Fruit fly (Drosophila melanogaster) whole organism, prepupa: Measurements from ENCODE around the gene Nuf2.

ENCODE experiments used
- Blimp-1 ChIP-seq: fragments of 200-800 bp; sonication (Bioruptor generic); optimal IDR thresholded peaks from 3 replicates; lab custom pipeline; 2017; ENCODE audit warnings: missing biosample characterization, missing genetic modification characterization, mild to moderate bottlenecking, moderate library complexity, missing genetic modification reagents
- CG10631 ChIP-seq: fragments of 200-800 bp; sonication (Bioruptor generic); optimal IDR thresholded peaks from 2 replicates; lab custom pipeline; 2016; ENCODE audit warnings: missing biosample characterization, missing genetic modification characterization
- CG10669 ChIP-seq: fragments of 200-800 bp; sonication (Bioruptor generic); optimal IDR thresholded peaks from 3 replicates; lab custom pipeline; 2018; ENCODE audit warnings: missing biosample characterization, mild to moderate bottlenecking, missing genetic modification characterization, moderate library complexity
- CG11294 ChIP-seq: fragments of 200-800 bp; sonication (Bioruptor generic); IDR thresholded peaks from 2 replicates; pipeline ENCODE4 v1.3.6; 2022; ENCODE audit warnings: missing biosample characterization, missing genetic modification characterization
- CG11762 ChIP-seq: fragments of 200-800 bp; sonication (Bioruptor generic); optimal IDR thresholded peaks from 3 replicates; lab custom pipeline; 2016; ENCODE audit warnings: missing biosample characterization, missing genetic modification characterization; ENCODE audit not compliant: insufficient read depth
- CG11902 ChIP-seq: fragments of 200-800 bp; sonication (Bioruptor generic); optimal IDR thresholded peaks from 3 replicates; lab custom pipeline; 2016; ENCODE audit warnings: missing biosample characterization, missing genetic modification characterization
- CG1621 ChIP-seq: fragments of 200-800 bp; sonication (Bioruptor generic); optimal IDR thresholded peaks from 3 replicates; lab custom pipeline; 2018; ENCODE audit warnings: missing biosample characterization, mild to moderate bottlenecking, missing genetic modification characterization
- CG31627 ChIP-seq: fragments of 200-800 bp; sonication (Bioruptor generic); optimal IDR thresholded peaks from 3 replicates; lab custom pipeline; 2016; ENCODE audit warnings: missing biosample characterization, missing genetic modification characterization
- CG32006 ChIP-seq: fragments of 200-800 bp; sonication (Bioruptor generic); optimal IDR thresholded peaks from 3 replicates; lab custom pipeline; 2017; ENCODE audit warnings: missing biosample characterization, mild to moderate bottlenecking, missing genetic modification characterization
- CG4318 ChIP-seq: fragments of 200-800 bp; sonication (Bioruptor generic); optimal IDR thresholded peaks from 3 replicates; lab custom pipeline; 2017; ENCODE audit warnings: missing biosample characterization, mild to moderate bottlenecking, missing genetic modification characterization
- CG6163 ChIP-seq: fragments of 200-800 bp; sonication (Bioruptor generic); IDR thresholded peaks from 3 replicates; pipeline ENCODE4 v1.3.6; 2022; ENCODE audit warnings: missing biosample characterization, missing genetic modification characterization
- CG6792 ChIP-seq: fragments of 200-800 bp; sonication (Bioruptor generic); optimal IDR thresholded peaks from 3 replicates; lab custom pipeline; 2016; ENCODE audit warnings: missing biosample characterization, missing genetic modification characterization
- CG6808 ChIP-seq: fragments of 200-800 bp; sonication (Bioruptor generic); optimal IDR thresholded peaks from 3 replicates; lab custom pipeline; 2017; ENCODE audit warnings: missing biosample characterization, missing genetic modification characterization, mild to moderate bottlenecking, moderate library complexity, missing genetic modification reagents
- CG6854 ChIP-seq: fragments of 200-800 bp; sonication (Bioruptor generic); optimal IDR thresholded peaks from 2 replicates; lab custom pipeline; 2017; ENCODE audit warnings: missing biosample characterization, mild to moderate bottlenecking, missing genetic modification characterization
- CG7368 ChIP-seq: fragments of 200-800 bp; sonication (Bioruptor generic); optimal IDR thresholded peaks from 3 replicates; lab custom pipeline; 2016; ENCODE audit warnings: missing biosample characterization, missing genetic modification characterization
- CG8319 ChIP-seq: fragments of 200-800 bp; sonication (Bioruptor generic); optimal IDR thresholded peaks from 3 replicates; lab custom pipeline; 2016; ENCODE audit warnings: missing biosample characterization, missing genetic modification characterization
- CG9139 ChIP-seq: fragments of 200-800 bp; sonication (Bioruptor generic); optimal IDR thresholded peaks from 3 replicates; lab custom pipeline; 2017; ENCODE audit warnings: missing biosample characterization, mild to moderate bottlenecking, missing genetic modification characterization
- Eip78C ChIP-seq: fragments of 200-800 bp; sonication (Bioruptor generic); peaks from one replicate; lab custom pipeline; 2016; ENCODE audit warnings: missing biosample characterization, missing genetic modification characterization
- Ets21C ChIP-seq: fragments of 200-800 bp; sonication (Bioruptor generic); optimal IDR thresholded peaks from 3 replicates; lab custom pipeline; 2016; ENCODE audit warnings: missing biosample characterization, missing genetic modification characterization
- Ets96B ChIP-seq: fragments of 200-800 bp; optimal IDR thresholded peaks from 2 replicates; lab custom pipeline; 2019; ENCODE audit warnings: missing biosample characterization, mild to moderate bottlenecking, missing genetic modification characterization, moderate library complexity
- Gug ChIP-seq: fragments of 200-800 bp; sonication (Bioruptor generic); IDR thresholded peaks from 2 replicates; pipeline ENCODE4 v1.3.6; 2022; ENCODE audit warnings: missing biosample characterization, missing genetic modification characterization
- Hr38 ChIP-seq: sonication (Bioruptor generic); optimal IDR thresholded peaks from 2 replicates; lab custom pipeline; 2016; ENCODE audit warnings: missing biosample characterization, missing genetic modification characterization
- Hr39 ChIP-seq: fragments of 200-800 bp; sonication (Bioruptor generic); optimal IDR thresholded peaks from 2 replicates; lab custom pipeline; 2016; ENCODE audit warnings: missing biosample characterization, missing genetic modification characterization
- Hr4 ChIP-seq: fragments of 200-800 bp; sonication (Bioruptor generic); optimal IDR thresholded peaks from 3 replicates; lab custom pipeline; 2016; ENCODE audit warnings: missing biosample characterization, missing genetic modification characterization
- Met ChIP-seq: fragments of 200-800 bp; sonication (Bioruptor generic); optimal IDR thresholded peaks from 3 replicates; lab custom pipeline; 2016; ENCODE audit warnings: missing biosample characterization, missing genetic modification characterization
- Smox ChIP-seq: fragments of 200-800 bp; sonication (Bioruptor generic); optimal IDR thresholded peaks from 3 replicates; lab custom pipeline; 2016; ENCODE audit warnings: missing biosample characterization, missing genetic modification characterization
- Sox102F ChIP-seq: fragments of 200-800 bp; sonication (Bioruptor generic); optimal IDR thresholded peaks from 2 replicates; lab custom pipeline; 2016; ENCODE audit warnings: missing biosample characterization, mild to moderate bottlenecking, missing genetic modification characterization
- Sox15 ChIP-seq: fragments of 200-800 bp; sonication (Bioruptor generic); optimal IDR thresholded peaks from 3 replicates; lab custom pipeline; 2016; ENCODE audit warnings: missing biosample characterization, missing genetic modification characterization
- acj6 ChIP-seq: fragments of 200-800 bp; sonication (Bioruptor generic); optimal IDR thresholded peaks from 3 replicates; lab custom pipeline; 2016; ENCODE audit warnings: missing biosample characterization, missing genetic modification characterization
- cyc ChIP-seq: fragments of 200-800 bp; sonication (Bioruptor generic); optimal IDR thresholded peaks from 3 replicates; lab custom pipeline; 2016; ENCODE audit warnings: missing biosample characterization, missing genetic modification characterization
- dsx ChIP-seq: fragments of 200-800 bp; optimal IDR thresholded peaks from 3 replicates; lab custom pipeline; 2019; ENCODE audit warnings: missing biosample characterization, mild to moderate bottlenecking, missing genetic modification characterization, moderate library complexity; ENCODE audit not compliant: poor library complexity, severe bottlenecking
- eg ChIP-seq: fragments of 200-800 bp; sonication (Bioruptor generic); IDR thresholded peaks from 3 replicates; pipeline ENCODE4 v1.3.6; 2022; ENCODE audit warnings: missing biosample characterization, missing genetic modification characterization
- esn ChIP-seq: fragments of 200-800 bp; sonication (Bioruptor generic); optimal IDR thresholded peaks from 2 replicates; lab custom pipeline; 2016; ENCODE audit warnings: missing biosample characterization, mild to moderate bottlenecking, missing genetic modification characterization, moderate library complexity
- fd59A ChIP-seq: fragments of 200-800 bp; sonication (Bioruptor generic); optimal IDR thresholded peaks from 2 replicates; lab custom pipeline; 2017; ENCODE audit warnings: missing biosample characterization, mild to moderate bottlenecking, missing genetic modification characterization, missing genetic modification reagents
- fd85E ChIP-seq: fragments of 200-800 bp; sonication (Bioruptor generic); optimal IDR thresholded peaks from 3 replicates; lab custom pipeline; 2016; ENCODE audit warnings: missing biosample characterization, missing genetic modification characterization
- fkh ChIP-seq: fragments of 200-800 bp; sonication (Bioruptor generic); optimal IDR thresholded peaks from 3 replicates; lab custom pipeline; 2017; ENCODE audit warnings: missing biosample characterization, mild to moderate bottlenecking, missing genetic modification characterization, moderate library complexity
- lz ChIP-seq: fragments of 200-800 bp; sonication (Bioruptor generic); optimal IDR thresholded peaks from 3 replicates; lab custom pipeline; 2016; ENCODE audit warnings: missing biosample characterization, missing genetic modification characterization
- pdm3 ChIP-seq: fragments of 200-800 bp; sonication (Bioruptor generic); optimal IDR thresholded peaks from 3 replicates; lab custom pipeline; 2016; ENCODE audit warnings: missing biosample characterization, missing genetic modification characterization
- spab ChIP-seq: fragments of 200-800 bp; sonication (Bioruptor generic); optimal IDR thresholded peaks from 2 replicates; lab custom pipeline; 2017; ENCODE audit warnings: missing biosample characterization, mild to moderate bottlenecking, missing genetic modification characterization, missing genetic modification reagents
- ss ChIP-seq, 2 experiments: fragments of 200-800 bp; sonication (Bioruptor generic); optimal IDR thresholded peaks; 2 replicates in 1 of 2; 3 replicates in 1 of 2; lab custom pipeline; 2017 to 2018; ENCODE audit warnings: mild to moderate bottlenecking in 2 of 2, missing biosample characterization in 2 of 2, missing genetic modification characterization in 2 of 2, moderate library complexity in 1 of 2
- svp ChIP-seq: fragments of 200-800 bp; sonication (Bioruptor generic); peaks from one replicate; lab custom pipeline; 2016; ENCODE audit warnings: missing biosample characterization, missing genetic modification characterization
- topi ChIP-seq: fragments of 200-800 bp; sonication (Bioruptor generic); optimal IDR thresholded peaks from 3 replicates; lab custom pipeline; 2016; ENCODE audit warnings: missing biosample characterization, missing genetic modification characterization
- vri ChIP-seq: fragments of 200-800 bp; sonication (Bioruptor generic); optimal IDR thresholded peaks from 3 replicates; lab custom pipeline; 2016; ENCODE audit warnings: missing biosample characterization, mild to moderate bottlenecking, missing genetic modification characterization

Gene Nuf2

dm6 chr2L:7039342-7039684 lies 26.3 kb downstream of the Nuf2 start (continued):
- TF ChIP-seq Smox (GFP tag; lab: Kevin White, UChicago) (peak; percentile 70), fd59A (GFP tag; lab: Kevin White, UChicago) (peak; percentile 14), topi (GFP tag; lab: Kevin White, UChicago) (peak; percentile 74), Hr4 (peak; percentile 74), Met (GFP tag; lab: Kevin White, UChicago) (peak; percentile 77), Hr38 (GFP tag; lab: Kevin White, UChicago) (no peak), Sox15 (peak; percentile 48), Gug (GFP tag; lab: Robert Waterston, UW) (0 out of 2 replicates have a peak, but pooled peaks have one; percentile 55), fd85E (no peak), Ets96B (tag; lab: Kevin White, UChicago) (no peak), CG6163 (GFP tag; lab: Robert Waterston, UW) (peak; percentile 52; the same call in 1 of the 3 replicates), CG10631 (GFP tag; lab: Kevin White, UChicago) (peak; percentile 23), Eip78C (peak; percentile 75), Ets21C (GFP tag; lab: Kevin White, UChicago) (peak; percentile 81), CG6792 (GFP tag; lab: Kevin White, UChicago) (peak; percentile 48), cyc (GFP tag; lab: Kevin White, UChicago) (peak; percentile 64), pdm3 (peak; percentile 79), CG11902 (no peak), CG9139 (GFP tag; lab: Kevin White, UChicago) (no peak), CG32006 (GFP tag; lab: Kevin White, UChicago) (peak; percentile 75), CG8319 (peak; percentile 50), ss (GFP tag; optimal IDR thresholded peaks at IDR 0.05; lab: Kevin White, UChicago) (no peak)
- TF ChIP-seq, all 60 proteins: peak for 50

- TF ChIP-seq eg (peak; percentile 21; the same call in 1 of the 3 replicates), CG10669 (GFP tag; lab: Kevin White, UChicago) (no peak), vri (GFP tag; lab: Kevin White, UChicago) (peak; percentile 85), svp (peak; percentile 70)
Observed at dm6 chr2L:7038404-7039341, 27.0 kb downstream of the Nuf2 start.

dm6 chr2L:7037773-7038327 lies 27.8 kb downstream of the Nuf2 start, which contains the start of gene milt:
Gene milt (plus strand): TSS chr2L:7037823.
- TF ChIP-seq CG11294 (GFP tag; lab: Robert Waterston, UW) (no peak), CG11762 (no peak), CG6808 (peak; percentile 9), fd59A (GFP tag; lab: Kevin White, UChicago) (no peak), eg (no peak), Eip78C (peak; percentile 72), Blimp-1 (GFP tag; lab: Kevin White, UChicago) (no peak), fd85E (no peak), vri (GFP tag; lab: Kevin White, UChicago) (peak; percentile 61), CG6163 (GFP tag; lab: Robert Waterston, UW) (no peak), ss (GFP tag; optimal IDR thresholded peaks at IDR 0.05; lab: Kevin White, UChicago) (peak; percentile 24 to 39), CG7368 (GFP tag; lab: Kevin White, UChicago) (no peak), dsx (GFP tag; lab: Kevin White, UChicago) (peak; percentile 38), fkh (GFP tag; lab: Kevin White, UChicago) (no peak), Hr38 (GFP tag; lab: Kevin White, UChicago) (no peak), CG9139 (GFP tag; lab: Kevin White, UChicago) (no peak), Smox (GFP tag; lab: Kevin White, UChicago) (no peak), CG10669 (GFP tag; lab: Kevin White, UChicago) (no peak), CG1621 (tag; lab: Kevin White, UChicago) (no peak), Ets96B (tag; lab: Kevin White, UChicago) (no peak), Hr39 (no peak), Sox15 (no peak), CG10631 (GFP tag; lab: Kevin White, UChicago) (no peak), esn (GFP tag; lab: Kevin White, UChicago) (peak; percentile 34), CG6854 (GFP tag; lab: Kevin White, UChicago) (no peak), topi (GFP tag; lab: Kevin White, UChicago) (peak; percentile 3), CG31627 (GFP tag; lab: Kevin White, UChicago) (no peak), lz (GFP tag; lab: Kevin White, UChicago) (no peak), svp (peak; percentile 82), acj6 (GFP tag; lab: Kevin White, UChicago) (no peak), CG4318 (GFP tag; lab: Kevin White, UChicago) (no peak), Sox102F (GFP tag; lab: Kevin White, UChicago) (no peak), spab (GFP tag; lab: Kevin White, UChicago) (no peak)
